Worm (Caenorhabditis elegans): Measurements from ENCODE around the gene unc-51.

DNA sequence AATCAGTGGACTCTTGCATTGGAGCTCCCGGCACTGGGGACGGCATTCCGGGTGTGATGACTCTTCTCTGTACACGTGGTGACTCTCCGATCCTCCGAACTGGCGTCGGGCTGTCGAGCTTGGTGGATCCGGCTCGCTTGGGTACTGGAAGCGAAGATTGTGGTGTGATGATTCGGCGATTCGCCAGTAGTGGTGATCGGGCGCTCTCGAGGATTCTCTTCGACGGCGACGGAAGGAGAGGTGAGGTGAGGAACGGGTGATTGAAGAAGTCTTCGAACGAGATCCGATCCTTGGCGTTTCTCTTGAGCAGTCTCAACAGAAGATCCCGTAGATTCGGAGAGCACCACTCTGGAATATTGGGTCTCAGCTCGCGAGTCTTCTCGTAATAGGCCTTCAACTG lies 3.6 kb downstream of the unc-51 start:
- TF ChIP-seq Y56A3A.18 (GFP tag; IDR thresholded peaks at IDR 0.05) (no peak), ZK185.1 (tag; optimal IDR thresholded peaks at IDR 0.05; ENCODE audit: poor library complexity, severe bottlenecking) (no peak), efl-1 (GFP tag; optimal IDR thresholded peaks at IDR 0.05) (no peak), dpl-1 (GFP tag; optimal IDR thresholded peaks at IDR 0.05) (no peak), hsf-1 (GFP tag; IDR thresholded peaks at IDR 0.05) (no peak), ekl-4 (GFP tag; IDR thresholded peaks at IDR 0.05) (no peak), dox-1 (GFP tag; IDR thresholded peaks at IDR 0.05) (no peak), him-1 (tag; optimal IDR thresholded peaks at IDR 0.05) (no peak)

Measured in whole organism, young adult.